Fruit fly (Drosophila melanogaster) whole organism, prepupa: ENCODE measurements around the gene Gs2.

Experiments used
- Blimp-1 ChIP-seq: fragments of 200-800 bp; sonication (Bioruptor generic); optimal IDR thresholded peaks from 3 replicates; lab custom pipeline; 2017; ENCODE audit warnings: missing biosample characterization, missing genetic modification characterization, mild to moderate bottlenecking, moderate library complexity, missing genetic modification reagents
- CG1621 ChIP-seq: fragments of 200-800 bp; sonication (Bioruptor generic); optimal IDR thresholded peaks from 3 replicates; lab custom pipeline; 2018; ENCODE audit warnings: missing biosample characterization, mild to moderate bottlenecking, missing genetic modification characterization
- CG16779 ChIP-seq: fragments of 200-800 bp; sonication (Bioruptor generic); optimal IDR thresholded peaks from 3 replicates; lab custom pipeline; 2017; ENCODE audit warnings: missing biosample characterization, mild to moderate bottlenecking, missing genetic modification characterization
- CG32006 ChIP-seq: fragments of 200-800 bp; sonication (Bioruptor generic); optimal IDR thresholded peaks from 3 replicates; lab custom pipeline; 2017; ENCODE audit warnings: missing biosample characterization, mild to moderate bottlenecking, missing genetic modification characterization
- CG6854 ChIP-seq: fragments of 200-800 bp; sonication (Bioruptor generic); optimal IDR thresholded peaks from 2 replicates; lab custom pipeline; 2017; ENCODE audit warnings: missing biosample characterization, mild to moderate bottlenecking, missing genetic modification characterization
- Eip93F ChIP-seq: fragments of 200-800 bp; sonication (Bioruptor generic); optimal IDR thresholded peaks from 2 replicates; lab custom pipeline; 2016; ENCODE audit warnings: missing biosample characterization, mild to moderate bottlenecking, missing genetic modification characterization
- Ets96B ChIP-seq: fragments of 200-800 bp; optimal IDR thresholded peaks from 2 replicates; lab custom pipeline; 2019; ENCODE audit warnings: missing biosample characterization, mild to moderate bottlenecking, missing genetic modification characterization, moderate library complexity
- Gug ChIP-seq: fragments of 200-800 bp; sonication (Bioruptor generic); IDR thresholded peaks from 2 replicates; pipeline ENCODE4 v1.3.6; 2022; ENCODE audit warnings: missing biosample characterization, missing genetic modification characterization
- Hr39 ChIP-seq: fragments of 200-800 bp; sonication (Bioruptor generic); optimal IDR thresholded peaks from 2 replicates; lab custom pipeline; 2016; ENCODE audit warnings: missing biosample characterization, missing genetic modification characterization
- dsx ChIP-seq: fragments of 200-800 bp; optimal IDR thresholded peaks from 3 replicates; lab custom pipeline; 2019; ENCODE audit warnings: missing biosample characterization, mild to moderate bottlenecking, missing genetic modification characterization, moderate library complexity; ENCODE audit not compliant: poor library complexity, severe bottlenecking
- fkh ChIP-seq: fragments of 200-800 bp; sonication (Bioruptor generic); optimal IDR thresholded peaks from 3 replicates; lab custom pipeline; 2017; ENCODE audit warnings: missing biosample characterization, mild to moderate bottlenecking, missing genetic modification characterization, moderate library complexity
- net ChIP-seq: fragments of 200-800 bp; sonication (Bioruptor generic); optimal IDR thresholded peaks from 3 replicates; lab custom pipeline; 2016; ENCODE audit warnings: missing biosample characterization, missing genetic modification characterization

- TF ChIP-seq fkh, result no peak
- no peak for TF ChIP-seq Gug (GFP tag; lab: Robert Waterston, UW)
- no peak for TF ChIP-seq Hr39 (GFP tag; lab: Kevin White, UChicago)
- TF ChIP-seq CG6854 (GFP tag; lab: Kevin White, UChicago), result no peak
- no peak for TF ChIP-seq net (GFP tag; lab: Kevin White, UChicago)
- TF ChIP-seq CG32006 (GFP tag; lab: Kevin White, UChicago), result no peak
- TF ChIP-seq dsx, result no peak
- no peak for TF ChIP-seq CG1621 (tag; lab: Kevin White, UChicago)
- TF ChIP-seq Blimp-1, result no peak
- TF ChIP-seq CG16779 (tag; lab: Kevin White, UChicago), result no peak
- no peak for TF ChIP-seq Ets96B (tag; lab: Kevin White, UChicago)
- no peak for TF ChIP-seq Eip93F (GFP tag; lab: Kevin White, UChicago)
Measured at dm6 chrX:11464047-11464446, 41.4 kb downstream of the Gs2 start.
